Worm (Caenorhabditis elegans) whole organism, L4/young adult: Measurements from ENCODE around the gene Y47G7B.2.

ENCODE experiments used
- dao-5 ChIP-seq: sonication (generic microtip); optimal IDR thresholded peaks from 2 replicates; lab custom pipeline; 2016; ENCODE audit warnings: missing genotype, missing genetic modification characterization, moderate library complexity, missing compliant biosample characterization
- him-1 ChIP-seq: sonication (generic microtip); optimal IDR thresholded peaks from 2 replicates; lab custom pipeline; 2016; ENCODE audit warnings: missing genotype, missing genetic modification reagents, missing genetic modification characterization, missing compliant biosample characterization

DNA sequence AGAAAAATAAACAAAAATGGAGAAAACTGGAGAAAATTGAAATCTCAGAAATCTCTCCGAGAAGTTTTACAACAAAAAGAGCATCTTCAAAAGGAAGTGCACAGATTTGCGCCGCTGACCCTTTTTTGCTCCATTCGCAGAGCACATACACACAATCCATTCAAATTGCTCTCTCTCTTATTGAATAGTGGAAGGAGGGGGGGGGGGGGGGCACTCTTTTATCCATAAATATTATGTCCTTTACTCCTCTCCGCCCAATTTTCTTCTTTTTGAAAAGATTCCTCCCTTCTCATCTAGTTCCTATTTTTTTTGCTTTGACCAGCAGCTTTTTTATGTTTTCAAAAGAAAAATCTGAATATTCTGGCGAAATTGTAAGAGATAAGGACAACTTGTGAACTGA, 12.7 kb downstream of the Y47G7B.2 start:
- TF ChIP-seq dao-5 (tag; lab: Kevin White, UChicago): no peak
- no peak for TF ChIP-seq him-1
